Fruit fly (Drosophila melanogaster) whole organism: ENCODE data around the gene AttD.

Experiments
- CG8478 ChIP-seq: fragments of >200 bp; optimal IDR thresholded peaks from 2 replicates; lab custom pipeline; 2018; ENCODE audit warnings: inconsistent platforms
- Dll ChIP-seq: fragments of >200 bp; optimal IDR thresholded peaks from 2 replicates; lab custom pipeline; 2017
- EcR ChIP-seq, 2 experiments: fragments of >200 bp; optimal IDR thresholded peaks; 2 replicates each; lab custom pipeline; 2017; ENCODE audit warnings: missing biosample characterization in 2 of 2, missing genetic modification characterization in 2 of 2, missing genetic modification reagents in 2 of 2
- pan ChIP-seq: fragments of >200 bp; optimal IDR thresholded peaks from 2 replicates; lab custom pipeline; 2017
- psq ChIP-seq: fragments of >200 bp; optimal IDR thresholded peaks from 2 replicates; lab custom pipeline; 2017
- usp ChIP-seq: fragments of >200 bp; optimal IDR thresholded peaks from 2 replicates; lab custom pipeline; 2017; ENCODE audit warnings: missing biosample characterization, missing genetic modification characterization, mixed read lengths

AttD gene

dm6 chr3R:17604198-17604879 is 20.7 kb upstream of the AttD start:
- TF ChIP-seq EcR (GFP tag; optimal IDR thresholded peaks at IDR 0.05; lab: Kevin White, UChicago) (no peak), Dll (lab: Kevin White, UChicago) (no peak), CG8478 (no peak), psq (lab: Kevin White, UChicago) (no peak), pan (lab: Kevin White, UChicago) (no peak), usp (GFP tag; lab: Kevin White, UChicago) (no peak)

dm6 chr3R:17604880-17605667 is 20.0 kb upstream of the AttD start:
- TF ChIP-seq CG8478 (no peak), Dll (lab: Kevin White, UChicago) (no peak)

- TF ChIP-seq EcR (GFP tag; optimal IDR thresholded peaks at IDR 0.05; lab: Kevin White, UChicago) (no peak), psq (lab: Kevin White, UChicago) (no peak), usp (GFP tag; lab: Kevin White, UChicago) (no peak), CG8478 (no peak)
These were observed 19.2 kb upstream of the AttD start, which contains the start of gene sll for dm6 chr3R:17605872-17606271. TSS of gene sll (plus strand) at chr3R:17606106.

dm6 chr3R:17609059-17609458 is 16.0 kb upstream of the AttD start, which contains the start of gene CG14329:
TSS of gene CG14329 (plus strand) at chr3R:17609359.
- TF ChIP-seq Dll (lab: Kevin White, UChicago) (no peak), usp (GFP tag; lab: Kevin White, UChicago) (no peak), psq (lab: Kevin White, UChicago) (no peak), EcR (GFP tag; optimal IDR thresholded peaks at IDR 0.05; lab: Kevin White, UChicago) (no peak), pan (lab: Kevin White, UChicago) (no peak), CG8478 (no peak)

dm6 chr3R:17611411-17611810 is 13.7 kb upstream of the AttD start, which contains the start of gene Edg91:
TSS of gene Edg91 (minus strand) at chr3R:17611511.
- TF ChIP-seq pan (lab: Kevin White, UChicago) (no peak), EcR (GFP tag; optimal IDR thresholded peaks at IDR 0.05; lab: Kevin White, UChicago) (no peak), Dll (lab: Kevin White, UChicago) (no peak), CG8478 (no peak), usp (GFP tag; lab: Kevin White, UChicago) (no peak), psq (lab: Kevin White, UChicago) (no peak)

- TF ChIP-seq usp (GFP tag; lab: Kevin White, UChicago) (no peak), pan (lab: Kevin White, UChicago) (no peak), EcR (GFP tag; optimal IDR thresholded peaks at IDR 0.05; lab: Kevin White, UChicago) (no peak), psq (lab: Kevin White, UChicago) (no peak), CG8478 (no peak), Dll (lab: Kevin White, UChicago) (no peak)
These were observed 13.2 kb upstream of the AttD start for dm6 chr3R:17611836-17612235.

dm6 chr3R:17612587-17612986 is 12.5 kb upstream of the AttD start, which contains the start of gene CG34281:
TSS of gene CG34281 (plus strand) at chr3R:17612887.
- no peak for TF ChIP-seq EcR (GFP tag; optimal IDR thresholded peaks at IDR 0.05; lab: Kevin White, UChicago)
- TF ChIP-seq pan (lab: Kevin White, UChicago), result no peak
- no peak for TF ChIP-seq Dll (lab: Kevin White, UChicago)
- TF ChIP-seq usp (GFP tag; lab: Kevin White, UChicago), result no peak
- no peak for TF ChIP-seq CG8478
- TF ChIP-seq psq (lab: Kevin White, UChicago), result no peak

dm6 chr3R:17613549-17613948 is 11.5 kb upstream of the AttD start, which contains the start of gene CG14327:
TSS of gene CG14327 (plus strand) at chr3R:17613709.
- no peak for TF ChIP-seq pan (lab: Kevin White, UChicago)
- TF ChIP-seq CG8478, result no peak
- TF ChIP-seq psq (lab: Kevin White, UChicago), result no peak
- no peak for TF ChIP-seq Dll (lab: Kevin White, UChicago)
- no peak for TF ChIP-seq EcR (GFP tag; optimal IDR thresholded peaks at IDR 0.05; lab: Kevin White, UChicago)
- no peak for TF ChIP-seq usp (GFP tag; lab: Kevin White, UChicago)

dm6 chr3R:17615076-17615475 is 10.0 kb upstream of the AttD start:
- TF ChIP-seq psq (lab: Kevin White, UChicago) (no peak), usp (GFP tag; lab: Kevin White, UChicago) (no peak), EcR (GFP tag; optimal IDR thresholded peaks at IDR 0.05; lab: Kevin White, UChicago) (no peak), CG8478 (no peak), pan (lab: Kevin White, UChicago) (no peak)

dm6 chr3R:17615746-17616145 is 9.3 kb upstream of the AttD start:
- TF ChIP-seq pan (lab: Kevin White, UChicago) (no peak), CG8478 (no peak), psq (lab: Kevin White, UChicago) (no peak), EcR (GFP tag; optimal IDR thresholded peaks at IDR 0.05; lab: Kevin White, UChicago) (no peak), Dll (lab: Kevin White, UChicago) (no peak), usp (GFP tag; lab: Kevin White, UChicago) (no peak)

- TF ChIP-seq CG8478 (no peak), psq (lab: Kevin White, UChicago) (no peak), pan (lab: Kevin White, UChicago) (no peak), usp (GFP tag; lab: Kevin White, UChicago) (no peak), Dll (lab: Kevin White, UChicago) (no peak)
These were observed 8.5 kb upstream of the AttD start for dm6 chr3R:17616541-17616940.
